Worm (Caenorhabditis elegans): ENCODE data around the gene Y2H9A.6.

The Y2H9A.6 gene

ce11 chrV:13445229-13445949 lies 1.8 kb downstream of the Y2H9A.6 start, which contains the start of gene Y2H9A.4 (continued):
- TF ChIP-seq fos-1 (tag; optimal IDR thresholded peaks at IDR 0.05) (no peak), fkh-4 (tag; optimal IDR thresholded peaks at IDR 0.05; ENCODE audit: borderline replicate concordance) (no peak), nhr-19 (GFP tag; conservative IDR thresholded peaks at IDR 0.05) (no peak), unc-30 (tag; optimal IDR thresholded peaks at IDR 0.05) (no peak), jun-1 (tag; optimal IDR thresholded peaks at IDR 0.05) (no peak), nhr-12 (tag; optimal IDR thresholded peaks at IDR 0.05) (no peak), zip-4 (GFP tag; optimal IDR thresholded peaks at IDR 0.05) (no peak), grh-1 (GFP tag; IDR thresholded peaks at IDR 0.05) (no peak), nhr-85 (tag) (peak; percentile 80), dsc-1 (tag; optimal IDR thresholded peaks at IDR 0.05) (no peak), lin-35 (GFP tag; optimal IDR thresholded peaks at IDR 0.05) (no peak), nhr-20 (tag; optimal IDR thresholded peaks at IDR 0.05) (peak; percentile 46), hpl-2 (GFP tag; optimal IDR thresholded peaks at IDR 0.05) (no peak), nhr-11 (tag; optimal IDR thresholded peaks at IDR 0.05) (no peak), lin-14 (GFP tag; optimal IDR thresholded peaks at IDR 0.05) (no peak), rnt-1 (tag; optimal IDR thresholded peaks at IDR 0.05) (peak; percentile 13), efl-3 (GFP tag; optimal IDR thresholded peaks at IDR 0.05) (no peak), Y116A8C.19 (tag; optimal IDR thresholded peaks at IDR 0.05; ENCODE audit: borderline replicate concordance) (no peak), nhr-71 (tag; optimal IDR thresholded peaks at IDR 0.05) (peak; percentile 38), pax-3 (tag; optimal IDR thresholded peaks at IDR 0.05) (no peak)

ce11 chrV:13453334-13453733 lies 9.7 kb downstream of the Y2H9A.6 start, which contains the start of gene lurp-2:
lurp-2 (plus strand) TSS chrV:13453634.
- TF ChIP-seq mef-2 (tag; optimal IDR thresholded peaks at IDR 0.05) (no peak), nhr-76 (tag; optimal IDR thresholded peaks at IDR 0.05) (no peak), unc-98 (GFP tag; IDR thresholded peaks at IDR 0.05) (no peak), dpl-1 (GFP tag; optimal IDR thresholded peaks at IDR 0.05) (no peak), nhr-85 (tag) (no peak), nhr-11 (tag; optimal IDR thresholded peaks at IDR 0.05) (no peak), elt-3 (tag; optimal IDR thresholded peaks at IDR 0.05) (no peak), skn-1 (tag; optimal IDR thresholded peaks at IDR 0.05) (no peak), aha-1 (tag; optimal IDR thresholded peaks at IDR 0.05) (no peak)

ce11 chrV:13455448-13455847 lies 11.8 kb downstream of the Y2H9A.6 start, which contains the start of gene lurp-3:
lurp-3 (plus strand) TSS chrV:13455748.
- no peak for TF ChIP-seq unc-86 (tag; optimal IDR thresholded peaks at IDR 0.05)
- TF ChIP-seq nhr-12 (tag; optimal IDR thresholded peaks at IDR 0.05), result no peak
- no peak for TF ChIP-seq aha-1 (tag; optimal IDR thresholded peaks at IDR 0.05)
- TF ChIP-seq efl-3 (GFP tag; optimal IDR thresholded peaks at IDR 0.05), result no peak
- no peak for TF ChIP-seq Y116A8C.19 (tag; optimal IDR thresholded peaks at IDR 0.05; ENCODE audit: borderline replicate concordance)
- TF ChIP-seq egl-13 (tag; optimal IDR thresholded peaks at IDR 0.05), result no peak
- TF ChIP-seq nhr-11 (tag; optimal IDR thresholded peaks at IDR 0.05), result no peak
- TF ChIP-seq nhr-85 (tag), result no peak
- no peak for TF ChIP-seq sup-37 (GFP tag; optimal IDR thresholded peaks at IDR 0.05)
- no peak for TF ChIP-seq hpl-2 (GFP tag; optimal IDR thresholded peaks at IDR 0.05)
- TF ChIP-seq mab-9 (GFP tag; IDR thresholded peaks at IDR 0.05), result no peak
- no peak for TF ChIP-seq lin-14 (GFP tag; optimal IDR thresholded peaks at IDR 0.05)
- no peak for TF ChIP-seq ets-5 (GFP tag; IDR thresholded peaks at IDR 0.05)
- TF ChIP-seq nhr-20 (tag; optimal IDR thresholded peaks at IDR 0.05), result no peak

- TF ChIP-seq mdl-1 (tag; optimal IDR thresholded peaks at IDR 0.05) (peak in 1 of 2 experiments; percentile 2), aly-2 (tag; optimal IDR thresholded peaks at IDR 0.05) (no peak), jun-1 (tag; optimal IDR thresholded peaks at IDR 0.05) (no peak), lin-35 (GFP tag; optimal IDR thresholded peaks at IDR 0.05) (peak; percentile 26 to 59), aha-1 (tag; optimal IDR thresholded peaks at IDR 0.05) (no peak), snu-23 (GFP tag; optimal IDR thresholded peaks at IDR 0.05) (peak; percentile 47), grh-1 (GFP tag; IDR thresholded peaks at IDR 0.05) (no peak), egl-13 (tag; optimal IDR thresholded peaks at IDR 0.05) (no peak), lsy-2 (tag; optimal IDR thresholded peaks at IDR 0.05) (peak; percentile 20 to 45), skn-1 (tag; optimal IDR thresholded peaks at IDR 0.05) (no peak), fkh-8 (tag; optimal IDR thresholded peaks at IDR 0.05) (no peak), lin-15B (tag; optimal IDR thresholded peaks at IDR 0.05) (no peak), hpl-2 (GFP tag; optimal IDR thresholded peaks at IDR 0.05) (no peak), C16A3.4 (tag; optimal IDR thresholded peaks at IDR 0.05) (peak; percentile 46), rnt-1 (tag; optimal IDR thresholded peaks at IDR 0.05) (peak; percentile 29), lin-13 (GFP tag; optimal IDR thresholded peaks at IDR 0.05) (no peak), dpl-1 (GFP tag; optimal IDR thresholded peaks at IDR 0.05) (peak in 2 of 3 experiments; percentile 55 to 61), blmp-1 (tag; optimal IDR thresholded peaks at IDR 0.05) (peak; percentile 26), efl-3 (GFP tag; optimal IDR thresholded peaks at IDR 0.05) (no peak), efl-1 (optimal IDR thresholded peaks at IDR 0.05) (peak; percentile 5 to 37), efl-1 (GFP tag; optimal IDR thresholded peaks at IDR 0.05 in 1 of 2) (peak; percentile 36 to 43), ceh-82 (tag; optimal IDR thresholded peaks at IDR 0.05) (peak in 1 of 3 experiments; percentile 8)
These were observed 14.2 kb downstream of the Y2H9A.6 start, which contains the start of gene F25H9.2 for ce11 chrV:13457858-13458257. F25H9.2 (plus strand) TSS chrV:13458083.
